Worm (Caenorhabditis elegans) whole organism, L4/young adult: ENCODE measurements around the gene nhr-225.
"Not testable (repeated sequence)": the region's sequence is repeated elsewhere in the genome, so short reads cannot be mapped to it uniquely, and the experiment has no call there.

Experiments used
- W03F9.2 ChIP-seq: fragments of 150-350 bp; optimal IDR thresholded peaks from 2 replicates; lab custom pipeline; 2014; ENCODE audit warnings: missing biosample characterization, missing genetic modification characterization
- dao-5 ChIP-seq: sonication (generic microtip); optimal IDR thresholded peaks from 2 replicates; lab custom pipeline; 2016; ENCODE audit warnings: missing genotype, missing genetic modification characterization, moderate library complexity, missing compliant biosample characterization
- him-1 ChIP-seq: sonication (generic microtip); optimal IDR thresholded peaks from 2 replicates; lab custom pipeline; 2016; ENCODE audit warnings: missing genotype, missing genetic modification reagents, missing genetic modification characterization, missing compliant biosample characterization

The nhr-225 gene

ce11 chrV:2290329-2290728 lies at the start of gene nhr-225:
TSS of gene nhr-225 (minus strand) at chrV:2290474.
- TF ChIP-seq W03F9.2 (tag; lab: Kevin White, UChicago) (no peak), him-1 (tag; lab: Kevin White, UChicago) (no peak), dao-5 (no peak)

ce11 chrV:2338538-2338937 lies 48.3 kb upstream of the nhr-225 start, which contains the start of gene irld-29:
TSS of gene irld-29 (minus strand) at chrV:2338638.
- TF ChIP-seq W03F9.2 (tag; lab: Kevin White, UChicago) (no peak), him-1 (tag; lab: Kevin White, UChicago) (no peak), dao-5 (no peak)

ce11 chrV:2336151-2336550 lies 45.9 kb upstream of the nhr-225 start, which contains the start of gene irld-28:
TSS of gene irld-28 (minus strand) at chrV:2336251.
- no peak for TF ChIP-seq dao-5
- no peak for TF ChIP-seq him-1 (tag; lab: Kevin White, UChicago)
- TF ChIP-seq W03F9.2 (tag; lab: Kevin White, UChicago) = no peak

ce11 chrV:2331616-2332015 lies 41.3 kb upstream of the nhr-225 start, which contains the start of gene irld-32:
TSS of gene irld-32 (plus strand) at chrV:2331916.
- not testable (repeated sequence) for TF ChIP-seq dao-5; him-1 (tag; lab: Kevin White, UChicago); W03F9.2 (tag; lab: Kevin White, UChicago)

DNA sequence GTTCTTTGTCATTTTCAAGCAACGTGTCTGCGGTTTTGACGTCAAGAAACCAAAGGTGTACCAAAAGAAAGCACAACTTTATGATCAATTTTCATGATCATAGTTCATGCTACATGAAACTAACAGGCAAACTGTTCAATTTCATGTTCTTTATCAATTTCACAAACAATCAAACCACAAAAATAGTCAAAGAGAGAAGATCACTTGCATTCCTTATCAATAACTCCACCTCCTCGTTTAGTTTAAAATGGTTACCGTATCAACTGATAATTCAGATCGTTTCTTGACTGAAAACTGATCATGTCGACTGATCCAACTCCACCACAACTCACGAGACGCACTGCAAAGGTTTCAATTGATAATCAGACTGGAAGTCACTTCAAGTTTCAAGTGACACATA lies 39.9 kb upstream of the nhr-225 start, which contains the start of gene pud-1.1:
pud-1.1 (plus strand) TSS at position 301 of the 400 bp plus-strand sequence.
- not testable (repeated sequence) for TF ChIP-seq him-1 (tag; lab: Kevin White, UChicago); dao-5; W03F9.2 (tag; lab: Kevin White, UChicago)

DNA sequence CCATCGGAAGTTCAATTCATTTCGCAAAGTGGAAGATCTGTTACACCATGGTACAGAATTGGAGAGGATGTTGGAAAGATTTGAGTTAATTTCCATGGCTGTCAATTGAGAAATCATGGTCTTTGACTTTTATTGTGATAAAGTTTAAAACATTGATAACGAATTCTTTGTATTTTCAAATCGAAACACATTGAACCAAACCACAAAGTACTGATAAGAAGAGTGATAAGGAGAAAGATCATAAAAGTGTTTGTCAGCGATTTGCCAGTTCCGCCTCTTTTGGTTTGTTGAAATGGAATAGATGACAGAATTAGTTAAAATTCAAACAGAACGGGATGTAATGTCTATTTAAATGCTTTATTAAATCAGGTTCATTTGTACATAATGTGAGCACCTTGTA lies 36.9 kb upstream of the nhr-225 start:
- TF ChIP-seq dao-5 (no peak), W03F9.2 (tag; lab: Kevin White, UChicago) (no peak), him-1 (tag; lab: Kevin White, UChicago) (no peak)

DNA sequence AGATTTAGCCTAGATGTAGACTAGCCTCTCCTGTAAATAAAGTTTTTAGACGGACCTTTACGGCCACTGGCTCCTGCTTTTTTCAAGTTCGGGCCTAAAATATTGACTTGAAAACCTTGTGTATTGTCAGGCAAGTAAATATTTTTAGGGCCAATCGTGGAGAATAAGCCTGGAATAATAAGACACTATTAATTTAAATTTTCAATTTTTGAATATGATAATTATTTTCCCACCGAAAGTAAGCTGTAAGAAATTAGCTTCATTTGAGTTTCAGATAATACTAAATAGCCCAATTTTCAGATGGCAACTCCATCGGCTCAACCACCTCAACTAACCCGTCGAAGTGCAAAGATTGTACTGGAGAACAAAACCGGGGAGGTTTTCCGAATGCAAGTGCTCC lies 36.1 kb upstream of the nhr-225 start, which contains the start of gene pud-4:
pud-4 (plus strand) TSS at position 301 of the 400 bp plus-strand sequence.
- TF ChIP-seq W03F9.2 (tag; lab: Kevin White, UChicago) = no peak
- TF ChIP-seq him-1 (tag; lab: Kevin White, UChicago) = no peak
- no peak for TF ChIP-seq dao-5

DNA sequence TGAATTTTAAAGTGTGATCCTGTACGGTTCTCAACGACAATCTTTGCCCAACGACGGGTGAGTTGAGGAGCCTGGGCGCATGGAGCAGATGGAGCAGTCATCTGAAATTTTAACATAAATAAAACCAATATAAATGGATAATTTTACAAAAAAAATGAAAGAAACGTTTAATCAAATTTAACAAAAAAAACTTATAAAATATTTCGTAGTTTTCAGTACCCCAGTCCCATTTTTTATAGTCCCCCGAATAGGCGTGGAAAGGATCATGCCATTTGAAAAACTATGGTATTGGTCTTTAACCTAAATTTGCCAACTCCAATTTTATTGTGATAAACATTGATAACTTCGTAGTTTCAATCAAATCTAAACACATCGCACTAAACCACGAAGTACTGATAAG lies 34.8 kb upstream of the nhr-225 start, which contains the start of gene pud-3:
pud-3 (minus strand) TSS at position 101 of the 400 bp plus-strand sequence.
- TF ChIP-seq him-1 (tag; lab: Kevin White, UChicago) = no peak
- TF ChIP-seq W03F9.2 (tag; lab: Kevin White, UChicago) = no peak
- no peak for TF ChIP-seq dao-5

DNA sequence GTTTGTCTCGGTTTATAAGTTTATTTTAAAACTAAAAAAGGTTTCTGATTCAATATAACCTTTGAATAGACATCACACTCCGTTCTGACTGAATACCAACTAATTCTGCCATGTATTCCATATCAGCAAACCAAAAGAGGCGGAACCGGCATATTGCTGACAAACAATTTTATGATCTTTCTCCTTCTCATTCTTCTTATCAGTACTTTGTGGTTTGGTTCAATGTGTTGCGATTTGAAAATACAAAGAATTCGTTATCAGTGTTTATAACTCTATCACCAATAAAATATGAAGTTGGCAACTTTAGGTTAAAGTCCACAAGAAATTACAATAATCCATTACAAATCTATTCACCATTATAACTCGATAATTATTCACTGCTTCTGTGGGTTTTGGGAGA lies 34.0 kb upstream of the nhr-225 start:
- TF ChIP-seq him-1 (tag; lab: Kevin White, UChicago) = no peak
- no peak for TF ChIP-seq dao-5

DNA sequence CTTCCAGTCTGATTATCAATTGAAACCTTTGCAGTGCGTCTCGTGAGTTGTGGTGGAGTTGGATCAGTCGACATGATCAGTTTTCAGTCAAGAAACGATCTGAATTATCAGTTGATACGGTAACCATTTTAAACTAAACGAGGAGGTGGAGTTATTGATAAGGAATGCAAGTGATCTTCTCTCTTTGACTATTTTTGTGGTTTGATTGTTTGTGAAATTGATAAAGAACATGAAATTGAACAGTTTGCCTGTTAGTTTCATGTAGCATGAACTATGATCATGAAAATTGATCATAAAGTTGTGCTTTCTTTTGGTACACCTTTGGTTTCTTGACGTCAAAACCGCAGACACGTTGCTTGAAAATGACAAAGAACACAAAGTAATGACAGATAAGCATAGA lies 32.2 kb upstream of the nhr-225 start, which contains the start of gene pud-1.2:
pud-1.2 (minus strand) TSS at position 101 of the 400 bp plus-strand sequence.
- not testable (repeated sequence) for TF ChIP-seq W03F9.2 (tag; lab: Kevin White, UChicago); dao-5; him-1 (tag; lab: Kevin White, UChicago)

DNA sequence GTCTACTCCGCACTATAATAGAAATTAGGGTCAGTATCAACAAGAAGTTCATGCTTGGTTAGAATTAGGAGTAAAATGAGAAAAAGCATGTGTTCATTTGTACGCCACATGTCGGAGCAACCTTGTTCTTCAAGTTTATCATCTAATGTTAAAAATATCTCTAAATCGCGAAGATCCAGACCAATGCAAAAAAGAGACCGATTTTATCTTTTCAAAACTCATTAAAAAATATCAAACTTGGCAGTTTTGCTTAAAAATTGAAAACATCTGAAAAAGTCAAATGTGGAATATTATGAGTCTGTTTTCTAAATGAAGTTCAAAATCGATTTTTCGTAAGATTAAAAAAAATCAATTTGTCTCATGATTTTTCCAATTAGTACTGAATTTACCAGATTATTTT lies 30.7 kb upstream of the nhr-225 start, which contains the start of gene Y19D10B.6:
Y19D10B.6 (minus strand) TSS at position 101 of the 400 bp plus-strand sequence.
- TF ChIP-seq him-1 (tag; lab: Kevin White, UChicago); W03F9.2 (tag; lab: Kevin White, UChicago); dao-5: not testable (repeated sequence)

DNA sequence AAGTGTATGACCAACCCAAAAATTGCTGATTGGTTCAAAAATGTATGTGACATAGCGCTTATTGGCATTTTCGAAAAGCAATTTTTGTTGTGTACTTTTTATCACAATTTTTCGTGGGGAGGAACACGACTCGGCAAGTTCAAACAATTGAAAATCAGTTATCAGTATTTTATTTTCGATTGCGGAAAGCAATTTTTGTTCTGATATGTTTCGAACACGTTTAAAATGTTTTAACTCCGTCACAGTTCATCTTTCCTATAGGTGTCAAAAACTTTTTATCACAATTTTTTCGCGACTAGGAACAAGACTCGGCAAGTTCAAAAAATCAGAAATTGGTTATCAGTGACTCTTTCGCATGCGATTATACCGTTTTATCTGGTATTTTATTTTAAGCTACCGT lies 18.0 kb upstream of the nhr-225 start:
- no peak for TF ChIP-seq dao-5
- no peak for TF ChIP-seq him-1 (tag; lab: Kevin White, UChicago)
- TF ChIP-seq W03F9.2 (tag; lab: Kevin White, UChicago) = no peak

- TF ChIP-seq W03F9.2 (tag; lab: Kevin White, UChicago) = no peak
- no peak for TF ChIP-seq dao-5
- no peak for TF ChIP-seq him-1 (tag; lab: Kevin White, UChicago)
Observed at ce11 chrV:2306383-2306782, 16.1 kb upstream of the nhr-225 start.

ce11 chrV:2303775-2304174 lies 13.5 kb upstream of the nhr-225 start, which contains the start of gene irld-15:
TSS of gene irld-15 (minus strand) at chrV:2303875.
- TF ChIP-seq dao-5 (no peak), W03F9.2 (tag; lab: Kevin White, UChicago) (no peak), him-1 (tag; lab: Kevin White, UChicago) (no peak)
